Worm (Caenorhabditis elegans) whole organism, young adult: Measurements from ENCODE around the gene act-3.

Experiments
- C06A6.2 ChIP-seq: fragments of 200-800 bp; sonication (Bioruptor generic); conservative IDR thresholded peaks from 2 replicates; pipeline ENCODE4 v1.3.6; 2022; ENCODE audit warnings: missing genetic modification characterization, missing compliant biosample characterization
- F10E7.11 ChIP-seq: sonication (generic microtip); optimal IDR thresholded peaks from 2 replicates; lab custom pipeline; 2017; ENCODE audit warnings: mild to moderate bottlenecking, missing genetic modification characterization, moderate library complexity, missing compliant biosample characterization
- F37B4.10 ChIP-seq: fragments of 200-800 bp; sonication (Bioruptor generic); IDR thresholded peaks from 2 replicates; pipeline ENCODE4 v1.3.6; 2022; ENCODE audit warnings: missing genetic modification characterization, missing compliant biosample characterization
- F49E8.2 ChIP-seq: sonication (generic microtip); optimal IDR thresholded peaks from 3 replicates; lab custom pipeline; 2017; ENCODE audit warnings: missing genetic modification characterization, mild to moderate bottlenecking, missing compliant biosample characterization, antibody characterized with exemption, moderate library complexity; ENCODE audit not compliant: insufficient read depth
- F57A8.1 ChIP-seq: fragments of 200-800 bp; sonication (Bioruptor generic); optimal IDR thresholded peaks from 2 replicates; lab custom pipeline; 2018; ENCODE audit warnings: mild to moderate bottlenecking, missing genetic modification characterization, moderate library complexity, missing compliant biosample characterization
- K11D2.4 ChIP-seq: fragments of 200-800 bp; sonication (Bioruptor generic); IDR thresholded peaks from 2 replicates; pipeline ENCODE4 v1.3.6; 2022; ENCODE audit warnings: missing genetic modification reagents, missing genetic modification characterization, missing compliant biosample characterization
- K12H6.12 ChIP-seq: fragments of 200-800 bp; sonication (Bioruptor generic); optimal IDR thresholded peaks from 2 replicates; lab custom pipeline; 2018; ENCODE audit warnings: mild to moderate bottlenecking, missing genetic modification characterization, missing compliant biosample characterization
- Y56A3A.18 ChIP-seq: fragments of 200-800 bp; sonication (Bioruptor generic); IDR thresholded peaks from 2 replicates; pipeline ENCODE4 v1.3.6; 2022; ENCODE audit warnings: missing genetic modification reagents, missing genetic modification characterization, missing compliant biosample characterization
- Y67H2A.10 ChIP-seq: fragments of 200-800 bp; sonication (Bioruptor generic); conservative IDR thresholded peaks from 2 replicates; pipeline ENCODE4 v1.3.6; 2022; ENCODE audit warnings: missing genetic modification reagents, missing genetic modification characterization, missing compliant biosample characterization
- Y79H2A.3 ChIP-seq: fragments of 200-800 bp; sonication (Bioruptor generic); conservative IDR thresholded peaks from 2 replicates; pipeline ENCODE4 v1.3.6; 2022; ENCODE audit warnings: missing genetic modification reagents, missing genetic modification characterization, missing compliant biosample characterization
- attf-5 ChIP-seq: fragments of 200-800 bp; sonication (Bioruptor generic); optimal IDR thresholded peaks from 2 replicates; lab custom pipeline; 2018; ENCODE audit warnings: mild to moderate bottlenecking, missing genetic modification characterization, missing compliant biosample characterization
- cebp-1 ChIP-seq, 2 experiments: fragments of 200-800 bp in 1 of 2; sonication (Bioruptor generic) in 1 of 2; sonication (generic microtip) in 1 of 2; IDR thresholded peaks in 1 of 2; optimal IDR thresholded peaks in 1 of 2; 2 replicates each; pipeline versions ENCODE4 v1.3.6 to Lab custom; 2017 to 2022; ENCODE audit warnings: missing compliant biosample characterization in 2 of 2, missing genetic modification characterization in 2 of 2, mild to moderate bottlenecking in 1 of 2, missing genetic modification reagents in 1 of 2, moderate library complexity in 1 of 2
- ceh-100 ChIP-seq: fragments of 200-800 bp; sonication (Bioruptor generic); IDR thresholded peaks from 2 replicates; pipeline ENCODE4 v1.3.6; 2022; ENCODE audit warnings: missing genetic modification reagents, missing genetic modification characterization, missing compliant biosample characterization
- ceh-27 ChIP-seq: fragments of 200-800 bp; sonication (Bioruptor generic); optimal IDR thresholded peaks from 2 replicates; lab custom pipeline; 2018; ENCODE audit warnings: mild to moderate bottlenecking, missing genetic modification characterization, moderate library complexity, missing compliant biosample characterization
- ceh-40 ChIP-seq: fragments of 200-800 bp; sonication (Bioruptor generic); IDR thresholded peaks from 2 replicates; pipeline ENCODE4 v1.3.6; 2022; ENCODE audit warnings: missing genetic modification characterization, missing compliant biosample characterization
- chd-7 ChIP-seq: sonication (generic microtip); optimal IDR thresholded peaks from 2 replicates; lab custom pipeline; 2016; ENCODE audit warnings: mild to moderate bottlenecking, missing genetic modification characterization, moderate library complexity, missing compliant biosample characterization
- die-1 ChIP-seq: sonication (generic microtip); optimal IDR thresholded peaks from 2 replicates; lab custom pipeline; 2016; ENCODE audit warnings: missing genotype, mild to moderate bottlenecking, missing genetic modification characterization, missing compliant biosample characterization
- dpff-1 ChIP-seq: sonication (generic microtip); optimal IDR thresholded peaks from 2 replicates; lab custom pipeline; 2017; ENCODE audit warnings: mild to moderate bottlenecking, missing genetic modification characterization, missing compliant biosample characterization
- dpl-1 ChIP-seq: fragments of 150-350 bp; optimal IDR thresholded peaks from 2 replicates; lab custom pipeline; 2014; ENCODE audit warnings: missing biosample characterization, missing genetic modification reagents, missing genetic modification characterization
- efl-1 ChIP-seq: fragments of 150-350 bp; optimal IDR thresholded peaks from 2 replicates; lab custom pipeline; 2014; ENCODE audit warnings: missing biosample characterization, missing genetic modification reagents, missing genetic modification characterization
- lin-26 ChIP-seq: fragments of 200-800 bp; sonication (Bioruptor generic); IDR thresholded peaks from 2 replicates; pipeline ENCODE4 v1.3.6; 2022; ENCODE audit warnings: missing genetic modification reagents, missing genetic modification characterization, missing compliant biosample characterization
- lin-40 ChIP-seq: sonication (generic microtip); optimal IDR thresholded peaks from 2 replicates; lab custom pipeline; 2016; ENCODE audit warnings: missing genetic modification characterization, mild to moderate bottlenecking, missing compliant biosample characterization, missing genotype, missing genetic modification reagents
- lin-54 ChIP-seq: fragments of 200-800 bp; sonication (Bioruptor generic); optimal IDR thresholded peaks from 2 replicates; lab custom pipeline; 2018; ENCODE audit warnings: mild to moderate bottlenecking, missing genetic modification characterization, missing compliant biosample characterization
- lir-1 ChIP-seq: fragments of 200-800 bp; sonication (Bioruptor generic); conservative IDR thresholded peaks from 2 replicates; pipeline ENCODE4 v1.3.6; 2022; ENCODE audit warnings: missing genetic modification reagents, missing genetic modification characterization, missing compliant biosample characterization
- lsl-1 ChIP-seq: fragments of 200-800 bp; sonication (Bioruptor generic); optimal IDR thresholded peaks from 2 replicates; lab custom pipeline; 2018; ENCODE audit warnings: mild to moderate bottlenecking, missing genetic modification characterization, moderate library complexity, missing compliant biosample characterization
- lsy-27 ChIP-seq: sonication (generic microtip); optimal IDR thresholded peaks from 2 replicates; lab custom pipeline; 2017; ENCODE audit warnings: missing genetic modification characterization, mild to moderate bottlenecking, missing compliant biosample characterization, antibody characterized with exemption, missing genotype, borderline replicate concordance; ENCODE audit not compliant: insufficient read depth
- madf-8 ChIP-seq: fragments of 200-800 bp; sonication (Bioruptor generic); conservative IDR thresholded peaks from 2 replicates; pipeline ENCODE4 v1.3.6; 2022; ENCODE audit warnings: missing genetic modification reagents, missing genetic modification characterization, missing compliant biosample characterization
- mcd-1 ChIP-seq: fragments of 200-800 bp; sonication (Bioruptor generic); IDR thresholded peaks from 2 replicates; pipeline ENCODE4 v1.3.6; 2022; ENCODE audit warnings: missing genetic modification reagents, missing genetic modification characterization, missing compliant biosample characterization
- mel-28 ChIP-seq: sonication (generic microtip); optimal IDR thresholded peaks from 2 replicates; lab custom pipeline; 2016; ENCODE audit warnings: borderline replicate concordance, mild to moderate bottlenecking, missing genetic modification characterization, missing compliant biosample characterization
- mes-4 ChIP-seq: sonication (generic microtip); optimal IDR thresholded peaks from 2 replicates; lab custom pipeline; 2016; ENCODE audit warnings: missing genotype, missing genetic modification characterization, missing compliant biosample characterization
- nfya-1 ChIP-seq: sonication (generic microtip); optimal IDR thresholded peaks from 2 replicates; lab custom pipeline; 2017; ENCODE audit warnings: antibody characterized with exemption, missing compliant biosample characterization, missing genetic modification characterization, borderline replicate concordance; ENCODE audit not compliant: insufficient read depth
- nfyb-1 ChIP-seq: fragments of 200-800 bp; sonication (Bioruptor generic); IDR thresholded peaks from 2 replicates; pipeline ENCODE4 v1.3.6; 2022; ENCODE audit warnings: missing genetic modification reagents, missing genetic modification characterization, missing compliant biosample characterization
- nhr-27 ChIP-seq: fragments of 200-800 bp; sonication (Bioruptor generic); optimal IDR thresholded peaks from 2 replicates; lab custom pipeline; 2018; ENCODE audit warnings: mild to moderate bottlenecking, missing genetic modification characterization, moderate library complexity, missing compliant biosample characterization
- pbrm-1 ChIP-seq: fragments of 200-800 bp; sonication (Bioruptor generic); IDR thresholded peaks from 2 replicates; pipeline ENCODE4 v1.3.6; 2022; ENCODE audit warnings: missing genetic modification reagents, missing genetic modification characterization, missing compliant biosample characterization
- snpc-3.4 ChIP-seq: sonication (generic microtip); optimal IDR thresholded peaks from 2 replicates; lab custom pipeline; 2017; ENCODE audit warnings: missing genetic modification characterization, mild to moderate bottlenecking, missing compliant biosample characterization, antibody characterized with exemption, moderate library complexity, missing genotype, missing genetic modification reagents
- snpc-4 ChIP-seq, 5 experiments: fragments of 150-350 bp in 1 of 5; sonication (generic microtip) in 4 of 5; optimal IDR thresholded peaks; 2 replicates each; lab custom pipeline; 2014 to 2018; ENCODE audit warnings: missing genetic modification characterization in 5 of 5, missing biosample characterization in 3 of 5, antibody characterized with exemption in 2 of 5, mild to moderate bottlenecking in 2 of 5, missing compliant biosample characterization in 2 of 5, missing genotype in 2 of 5, moderate library complexity in 2 of 5, missing genetic modification reagents in 1 of 5
- somi-1 ChIP-seq: fragments of 200-800 bp; sonication (Bioruptor generic); optimal IDR thresholded peaks from 2 replicates; lab custom pipeline; 2018; ENCODE audit warnings: mild to moderate bottlenecking, missing genetic modification characterization, missing compliant biosample characterization
- unc-62 ChIP-seq: fragments of 150-350 bp; optimal IDR thresholded peaks from 2 replicates; lab custom pipeline; 2014; ENCODE audit warnings: missing biosample characterization, missing genetic modification reagents, missing genetic modification characterization
- zfh-2 ChIP-seq: fragments of 200-800 bp; sonication (Bioruptor generic); conservative IDR thresholded peaks from 2 replicates; pipeline ENCODE4 v1.3.6; 2022; ENCODE audit warnings: missing genetic modification reagents, missing genetic modification characterization, missing compliant biosample characterization
- zim-3 ChIP-seq: sonication (generic microtip); optimal IDR thresholded peaks from 2 replicates; lab custom pipeline; 2017; ENCODE audit warnings: mild to moderate bottlenecking, missing genetic modification characterization, moderate library complexity, missing compliant biosample characterization
- ztf-25 ChIP-seq: fragments of 200-800 bp; sonication (Bioruptor generic); IDR thresholded peaks from 2 replicates; pipeline ENCODE4 v1.3.6; 2022; ENCODE audit warnings: missing genetic modification reagents, missing genetic modification characterization, missing compliant biosample characterization
- ztf-28 ChIP-seq: fragments of 200-800 bp; sonication (Bioruptor generic); IDR thresholded peaks from 2 replicates; pipeline ENCODE4 v1.3.6; 2022; ENCODE audit warnings: missing genetic modification reagents, missing genetic modification characterization, missing compliant biosample characterization

Gene act-3

ce11 chrV:11076028-11076402, 1.7 kb upstream of the act-3 start (continued):
- TF ChIP-seq chd-7 (tag; lab: Kevin White, UChicago) (no peak), C06A6.2 (no peak), zim-3 (no peak), Y79H2A.3 (GFP tag; lab: Robert Waterston, UW) (no peak), snpc-4 (GFP tag; optimal IDR thresholded peaks at IDR 0.05; lab: Kevin White, UChicago) (no peak), snpc-4 (tag; optimal IDR thresholded peaks at IDR 0.05; lab: Kevin White, UChicago) (no peak), ztf-25 (GFP tag; lab: Robert Waterston, UW) (no peak), nfya-1 (tag; lab: Kevin White, UChicago) (no peak), lin-40 (tag; lab: Kevin White, UChicago) (no peak), somi-1 (GFP tag; lab: Kevin White, UChicago) (no peak), ceh-100 (no peak), madf-8 (GFP tag; lab: Robert Waterston, UW) (peak; percentile 64), lin-54 (GFP tag; lab: Kevin White, UChicago) (no peak), Y67H2A.10 (GFP tag; lab: Robert Waterston, UW) (no peak), lsl-1 (GFP tag; lab: Kevin White, UChicago) (no peak), F37B4.10 (GFP tag; lab: Robert Waterston, UW) (no peak), ceh-27 (GFP tag; lab: Kevin White, UChicago) (no peak), efl-1 (GFP tag; lab: Kevin White, UChicago) (peak; percentile 65), lir-1 (no peak), F57A8.1 (GFP tag; lab: Kevin White, UChicago) (no peak), dpl-1 (GFP tag; lab: Kevin White, UChicago) (no peak), cebp-1 (GFP tag; IDR thresholded peaks at IDR 0.05; lab: Robert Waterston, UW) (no peak), cebp-1 (tag; optimal IDR thresholded peaks at IDR 0.05; lab: Kevin White, UChicago) (no peak), K11D2.4 (GFP tag; lab: Robert Waterston, UW) (no peak), F10E7.11 (tag; lab: Kevin White, UChicago) (no peak), die-1 (no peak), lsy-27 (tag; lab: Kevin White, UChicago) (no peak), snpc-3.4 (no peak), unc-62 (GFP tag; lab: Kevin White, UChicago) (no peak)

- TF ChIP-seq ztf-28 (GFP tag; lab: Robert Waterston, UW) = 0 out of 2 replicates have a peak, but pooled peaks have one; percentile 61
- TF ChIP-seq nhr-27 (tag; lab: Kevin White, UChicago) = peak; percentile 9
- no peak for TF ChIP-seq mes-4
- peak; percentile 15; the same call in 1 of the 2 replicates for TF ChIP-seq lin-26 (GFP tag; lab: Robert Waterston, UW)
- TF ChIP-seq pbrm-1 = peak; percentile 28
- TF ChIP-seq zfh-2 (GFP tag; lab: Robert Waterston, UW) = peak; percentile 91
- TF ChIP-seq ceh-40 = 0 out of 2 replicates have a peak, but pooled peaks have one; percentile 6
- no peak; the same call in 1 of the 2 replicates for TF ChIP-seq cebp-1 (GFP tag; IDR thresholded peaks at IDR 0.05; lab: Robert Waterston, UW)
- peak; percentile 61 for TF ChIP-seq cebp-1 (tag; optimal IDR thresholded peaks at IDR 0.05; lab: Kevin White, UChicago)
- TF ChIP-seq nfyb-1 = peak; percentile 37; the same call in 1 of the 2 replicates
- peak; percentile 31 for TF ChIP-seq K12H6.12 (tag; lab: Kevin White, UChicago)
- TF ChIP-seq dpff-1 (tag; lab: Kevin White, UChicago) = no peak
- TF ChIP-seq F49E8.2 (tag; lab: Kevin White, UChicago) = no peak
- TF ChIP-seq somi-1 (GFP tag; lab: Kevin White, UChicago) = peak; percentile 23
- TF ChIP-seq Y56A3A.18 (GFP tag; lab: Robert Waterston, UW) = peak; percentile 42; the same call in 1 of the 2 replicates
- peak; percentile 29 for TF ChIP-seq attf-5 (GFP tag; lab: Kevin White, UChicago)
- no peak for TF ChIP-seq mel-28 (tag; lab: Kevin White, UChicago)
- TF ChIP-seq mcd-1 = peak; percentile 43; the same call in 1 of the 2 replicates
- TF ChIP-seq snpc-4 (GFP tag; optimal IDR thresholded peaks at IDR 0.05; lab: Kevin White, UChicago) = no peak
- no peak for TF ChIP-seq snpc-4 (tag; optimal IDR thresholded peaks at IDR 0.05; lab: Kevin White, UChicago)
- TF ChIP-seq ceh-27 (GFP tag; lab: Kevin White, UChicago) = peak; percentile 73
Observed at ce11 chrV:11075209-11076027, 1.1 kb upstream of the act-3 start.
